Worm (Caenorhabditis elegans) whole organism, L1 larva: ENCODE measurements around the gene F36D4.6.

Source experiments
- elt-3 ChIP-seq, 6 experiments: fragments of 150-350 bp in 1 of 6; sonication (generic microtip); optimal IDR thresholded peaks; 2 replicates each; lab custom pipeline; 2017 to 2018; ENCODE audit warnings: missing biosample characterization in 6 of 6, missing genetic modification characterization in 6 of 6, inconsistent platforms in 1 of 6
- fos-1 ChIP-seq: fragments of 150-350 bp; optimal IDR thresholded peaks from 2 replicates; lab custom pipeline; 2014; ENCODE audit warnings: missing biosample characterization, missing genetic modification characterization
- jun-1 ChIP-seq: fragments of 150-350 bp; optimal IDR thresholded peaks from 2 replicates; lab custom pipeline; 2014; ENCODE audit warnings: missing biosample characterization, missing genetic modification reagents, missing genetic modification characterization
- mab-9 ChIP-seq: fragments of 200-800 bp; sonication (Bioruptor generic); IDR thresholded peaks from 2 replicates; pipeline ENCODE4 v1.3.6; 2022; ENCODE audit warnings: missing genetic modification reagents, missing genetic modification characterization, missing compliant biosample characterization
- nhr-76 ChIP-seq: sonication (generic microtip); optimal IDR thresholded peaks from 2 replicates; lab custom pipeline; 2017; ENCODE audit warnings: missing biosample characterization, missing genetic modification characterization
- snpc-4 ChIP-seq: fragments of 150-350 bp; optimal IDR thresholded peaks from 2 replicates; lab custom pipeline; 2014; ENCODE audit warnings: missing biosample characterization, missing genetic modification characterization
- sox-4 ChIP-seq: sonication (generic microtip); optimal IDR thresholded peaks from 2 replicates; lab custom pipeline; 2016; ENCODE audit warnings: missing genetic modification characterization, missing compliant biosample characterization
- sptf-1 ChIP-seq: fragments of 150-350 bp; optimal IDR thresholded peaks from 2 replicates; lab custom pipeline; 2014; ENCODE audit warnings: missing biosample characterization, missing genetic modification characterization
- unc-130 ChIP-seq: fragments of 150-350 bp; optimal IDR thresholded peaks from 2 replicates; lab custom pipeline; 2017; ENCODE audit warnings: missing biosample characterization, missing genetic modification characterization, inconsistent platforms
- unc-86 ChIP-seq: sonication (generic microtip); optimal IDR thresholded peaks from 2 replicates; lab custom pipeline; 2016; ENCODE audit warnings: missing genetic modification characterization, missing compliant biosample characterization

- no peak for TF ChIP-seq unc-130 (tag; lab: Kevin White, UChicago)
- no peak for TF ChIP-seq nhr-76 (tag; lab: Kevin White, UChicago)
- no peak for TF ChIP-seq fos-1 (tag; lab: Kevin White, UChicago)
- TF ChIP-seq sox-4 (tag; lab: Kevin White, UChicago), result no peak
- TF ChIP-seq unc-86 (tag; lab: Kevin White, UChicago), result no peak
- no peak for TF ChIP-seq snpc-4 (tag; lab: Kevin White, UChicago)
- TF ChIP-seq sptf-1, result no peak
- no peak for TF ChIP-seq elt-3 (tag; optimal IDR thresholded peaks at IDR 0.05; lab: Kevin White, UChicago)
- no peak for TF ChIP-seq jun-1 (tag; lab: Kevin White, UChicago)
- no peak for TF ChIP-seq mab-9 (GFP tag; lab: Robert Waterston, UW)
These were observed 16.8 kb upstream of the F36D4.6 start, which contains the start of gene wdr-62 for ce11 chrV:9443748-9444147.
